Worm (Caenorhabditis elegans): ENCODE data around the gene endu-2.

endu-2 gene

DNA sequence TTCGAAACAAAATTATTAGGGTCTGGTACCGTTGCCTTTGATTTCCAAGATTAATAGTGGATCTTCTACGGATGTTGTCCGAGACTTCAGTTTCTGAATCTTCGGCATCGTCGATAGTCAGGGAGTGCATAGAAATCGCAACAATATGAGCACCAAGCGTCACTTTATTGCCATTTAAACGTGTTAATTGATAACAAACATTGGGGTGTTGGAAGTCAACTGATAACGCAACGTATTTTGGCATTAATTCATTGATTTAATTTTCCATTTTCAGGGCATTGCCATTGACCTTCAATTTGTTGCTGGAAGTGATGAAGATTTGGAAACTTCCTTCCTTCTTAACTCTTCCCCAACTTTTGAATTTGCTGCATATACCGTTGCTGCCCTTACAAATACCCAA is 4.0 kb downstream of the endu-2 start, which contains the start of gene kqt-2:
Gene kqt-2 (minus strand): TSS at position 244 of the 400 bp plus-strand sequence.
- no peak for TF ChIP-seq mls-2 (tag; optimal IDR thresholded peaks at IDR 0.05)
- no peak for TF ChIP-seq lin-32 (GFP tag; optimal IDR thresholded peaks at IDR 0.05)
- TF ChIP-seq flh-1 (GFP tag; optimal IDR thresholded peaks at IDR 0.05) = no peak
- TF ChIP-seq nhr-12 (tag; optimal IDR thresholded peaks at IDR 0.05) = no peak
- TF ChIP-seq ceh-43 (GFP tag; optimal IDR thresholded peaks at IDR 0.05) = no peak
- no peak for TF ChIP-seq mab-5 (tag; optimal IDR thresholded peaks at IDR 0.05)
- TF ChIP-seq drap-1 (GFP tag; optimal IDR thresholded peaks at IDR 0.05) = no peak
- no peak for TF ChIP-seq hlh-1 (tag; optimal IDR thresholded peaks at IDR 0.05)
- TF ChIP-seq blmp-1 (tag; optimal IDR thresholded peaks at IDR 0.05) = no peak
- TF ChIP-seq elt-1 (tag; optimal IDR thresholded peaks at IDR 0.05; ENCODE audit: borderline replicate concordance, insufficient read depth) = no peak
- TF ChIP-seq ham-2 (GFP tag; optimal IDR thresholded peaks at IDR 0.05) = no peak
- no peak for TF ChIP-seq nhr-28 (tag; optimal IDR thresholded peaks at IDR 0.05)
- no peak for TF ChIP-seq nhr-76 (tag; optimal IDR thresholded peaks at IDR 0.05)
- TF ChIP-seq ces-1 (GFP tag; optimal IDR thresholded peaks at IDR 0.05) = no peak
- no peak for TF ChIP-seq ceh-39 (tag; optimal IDR thresholded peaks at IDR 0.05)
- no peak for TF ChIP-seq sptf-1 (tag; optimal IDR thresholded peaks at IDR 0.05)

DNA sequence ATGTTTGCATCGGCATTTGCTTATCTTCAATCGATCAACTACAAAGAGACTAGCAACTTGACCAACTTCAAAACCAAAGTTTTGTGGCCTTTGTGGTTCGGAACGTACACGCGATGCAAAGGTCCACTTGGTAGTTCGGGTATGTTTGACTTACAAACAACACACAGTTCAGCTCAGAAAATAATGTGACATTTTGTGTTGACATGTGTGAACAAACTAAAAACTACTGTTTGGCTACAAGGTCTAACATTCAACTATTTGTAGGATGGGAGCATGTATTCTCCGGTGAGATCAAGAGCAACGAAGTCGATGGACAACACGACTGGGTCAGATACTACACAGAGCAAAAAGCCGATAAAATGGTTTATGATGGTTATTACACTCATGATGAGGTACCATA is 5.0 kb downstream of the endu-2 start:
- TF ChIP-seq mep-1 (tag; optimal IDR thresholded peaks at IDR 0.05) = no peak
- TF ChIP-seq tbx-8 (GFP tag; optimal IDR thresholded peaks at IDR 0.05) = no peak
- no peak for TF ChIP-seq sem-2 (GFP tag; optimal IDR thresholded peaks at IDR 0.05)
- TF ChIP-seq elt-3 (tag; optimal IDR thresholded peaks at IDR 0.05) = no peak
- TF ChIP-seq ces-1 (GFP tag; optimal IDR thresholded peaks at IDR 0.05) = no peak
- no peak for TF ChIP-seq sptf-1 (tag; optimal IDR thresholded peaks at IDR 0.05)
- TF ChIP-seq snpc-4 (tag; optimal IDR thresholded peaks at IDR 0.05) = no peak
- no peak for TF ChIP-seq hlh-1 (tag; optimal IDR thresholded peaks at IDR 0.05)
- no peak for TF ChIP-seq pha-4 (tag; optimal IDR thresholded peaks at IDR 0.05)
- TF ChIP-seq drap-1 (GFP tag; optimal IDR thresholded peaks at IDR 0.05) = no peak

DNA sequence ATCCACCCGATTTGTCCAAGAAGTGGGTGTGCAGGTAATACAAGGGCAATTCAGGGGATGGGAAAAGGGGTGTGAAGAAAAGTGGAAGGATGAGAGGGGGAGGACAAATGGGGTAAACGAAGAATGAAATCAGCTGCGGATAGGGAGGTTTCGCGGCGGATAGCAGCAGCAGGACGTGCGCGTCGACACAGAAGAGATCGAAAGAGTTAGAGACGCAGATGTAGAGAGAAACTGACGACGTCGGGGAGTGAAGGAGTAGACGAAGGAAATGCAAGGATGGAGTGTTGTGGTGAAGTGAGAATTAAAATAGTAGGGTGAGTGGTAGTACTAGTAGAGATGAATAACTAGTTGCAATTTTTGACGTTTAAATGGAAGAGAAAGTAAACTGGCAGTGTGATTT is 10.2 kb downstream of the endu-2 start, which contains the start of gene M60.6:
Gene M60.6 (minus strand): TSS at position 166 of the 400 bp plus-strand sequence.
- no peak for TF ChIP-seq sptf-1 (tag; optimal IDR thresholded peaks at IDR 0.05)
- TF ChIP-seq sem-2 (GFP tag; optimal IDR thresholded peaks at IDR 0.05) = no peak
- no peak for TF ChIP-seq cnd-1 (tag; optimal IDR thresholded peaks at IDR 0.05)
- no peak for TF ChIP-seq unc-39 (tag; optimal IDR thresholded peaks at IDR 0.05)
- TF ChIP-seq nhr-237 (tag; optimal IDR thresholded peaks at IDR 0.05) = no peak
- TF ChIP-seq ces-1 (GFP tag; optimal IDR thresholded peaks at IDR 0.05) = peak; percentile 57
- TF ChIP-seq ham-2 (GFP tag; optimal IDR thresholded peaks at IDR 0.05) = peak; percentile 49

DNA sequence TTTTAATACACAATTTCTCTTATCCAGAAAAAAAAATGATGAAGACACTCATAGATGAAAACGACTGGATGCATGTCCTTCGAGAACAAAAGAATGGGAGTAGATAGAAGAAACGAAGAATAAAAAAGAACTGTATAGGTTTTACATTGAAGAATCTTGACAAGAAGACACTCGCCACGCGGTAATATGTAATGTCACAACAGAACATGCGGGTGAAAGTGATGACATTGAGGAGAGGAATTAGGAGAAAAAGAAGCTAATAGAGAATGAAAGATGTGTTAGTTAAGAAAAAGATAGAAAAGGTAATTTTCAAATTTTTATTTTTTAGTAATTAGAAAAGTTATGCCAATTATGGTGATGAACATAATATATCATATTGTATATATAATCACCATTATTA is 13.3 kb downstream of the endu-2 start:
- TF ChIP-seq pha-4 (tag; optimal IDR thresholded peaks at IDR 0.05) (no peak), blmp-1 (tag; optimal IDR thresholded peaks at IDR 0.05) (peak; percentile 42), unc-62 (GFP tag; optimal IDR thresholded peaks at IDR 0.05) (no peak), unc-120 (tag; optimal IDR thresholded peaks at IDR 0.05; ENCODE audit: poor library complexity, severe bottlenecking) (no peak), mls-2 (tag; optimal IDR thresholded peaks at IDR 0.05) (no peak)

DNA sequence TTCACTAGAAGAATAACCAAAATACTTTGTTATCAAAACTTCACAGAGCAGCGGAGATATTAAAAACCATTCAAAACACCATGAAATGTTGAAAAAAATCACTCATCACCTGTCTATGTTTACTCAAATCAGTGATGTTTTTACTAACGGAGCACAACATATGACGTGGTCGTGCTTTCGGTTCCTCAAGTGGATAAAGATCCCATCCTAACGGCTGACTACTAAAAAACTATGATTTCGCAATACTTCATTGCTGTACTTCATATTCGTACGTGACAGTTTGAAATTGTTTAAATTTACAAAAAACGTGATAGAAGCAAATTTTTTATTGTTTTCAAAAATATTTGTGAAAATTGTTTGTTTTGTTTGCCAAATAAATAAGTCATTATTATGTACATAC is 15.6 kb downstream of the endu-2 start:
- TF ChIP-seq ham-2 (GFP tag; optimal IDR thresholded peaks at IDR 0.05) (no peak), pha-4 (tag; optimal IDR thresholded peaks at IDR 0.05) (no peak), unc-62 (GFP tag; optimal IDR thresholded peaks at IDR 0.05) (no peak), ceh-83 (GFP tag; optimal IDR thresholded peaks at IDR 0.05) (no peak), lin-32 (GFP tag; optimal IDR thresholded peaks at IDR 0.05) (no peak), drap-1 (GFP tag; optimal IDR thresholded peaks at IDR 0.05) (no peak), snpc-4 (tag; optimal IDR thresholded peaks at IDR 0.05) (no peak), nhr-2 (tag; optimal IDR thresholded peaks at IDR 0.05) (no peak), flh-1 (GFP tag; optimal IDR thresholded peaks at IDR 0.05) (no peak), bed-3 (GFP tag; optimal IDR thresholded peaks at IDR 0.05) (no peak), mep-1 (tag; optimal IDR thresholded peaks at IDR 0.05) (no peak), ceh-39 (tag; optimal IDR thresholded peaks at IDR 0.05) (no peak), sptf-1 (tag; optimal IDR thresholded peaks at IDR 0.05) (no peak), mab-5 (tag; optimal IDR thresholded peaks at IDR 0.05) (no peak), ces-1 (GFP tag; optimal IDR thresholded peaks at IDR 0.05) (no peak)

Data from whole organism, mixed stage, embryonic.